Worm (Caenorhabditis elegans) whole organism, young adult: ENCODE data around the gene lev-8.

Experiments used
- B0035.1 ChIP-seq: sonication (generic microtip); optimal IDR thresholded peaks from 2 replicates; lab custom pipeline; 2016; ENCODE audit warnings: missing genetic modification characterization, mild to moderate bottlenecking, missing compliant biosample characterization, missing genotype, missing genetic modification reagents
- aptf-3 ChIP-seq: fragments of 200-800 bp; sonication (Bioruptor generic); IDR thresholded peaks from 2 replicates; pipeline ENCODE4 v1.3.6; 2022; ENCODE audit warnings: missing genetic modification characterization, missing compliant biosample characterization
- ceh-58 ChIP-seq: fragments of 200-800 bp; sonication (Bioruptor generic); IDR thresholded peaks from 2 replicates; pipeline ENCODE4 v1.3.6; 2022; ENCODE audit warnings: missing genetic modification characterization, missing compliant biosample characterization
- dpl-1 ChIP-seq: fragments of 150-350 bp; optimal IDR thresholded peaks from 2 replicates; lab custom pipeline; 2014; ENCODE audit warnings: missing biosample characterization, missing genetic modification reagents, missing genetic modification characterization
- let-526 ChIP-seq: fragments of 200-800 bp; sonication (Bioruptor generic); IDR thresholded peaks from 2 replicates; pipeline ENCODE4 v1.3.6; 2022; ENCODE audit warnings: missing genetic modification reagents, missing genetic modification characterization, missing compliant biosample characterization
- lir-1 ChIP-seq: fragments of 200-800 bp; sonication (Bioruptor generic); conservative IDR thresholded peaks from 2 replicates; pipeline ENCODE4 v1.3.6; 2022; ENCODE audit warnings: missing genetic modification reagents, missing genetic modification characterization, missing compliant biosample characterization
- sea-2 ChIP-seq: fragments of 200-800 bp; sonication (Bioruptor generic); IDR thresholded peaks from 2 replicates; pipeline ENCODE4 v1.3.6; 2022; ENCODE audit warnings: missing genetic modification characterization, missing compliant biosample characterization
- snpc-4 ChIP-seq, 5 experiments: fragments of 150-350 bp in 1 of 5; sonication (generic microtip) in 4 of 5; optimal IDR thresholded peaks; 2 replicates each; lab custom pipeline; 2014 to 2018; ENCODE audit warnings: missing genetic modification characterization in 5 of 5, missing biosample characterization in 3 of 5, antibody characterized with exemption in 2 of 5, mild to moderate bottlenecking in 2 of 5, missing compliant biosample characterization in 2 of 5, missing genotype in 2 of 5, moderate library complexity in 2 of 5, missing genetic modification reagents in 1 of 5
- unc-130 ChIP-seq: sonication (generic microtip); optimal IDR thresholded peaks from 2 replicates; lab custom pipeline; 2016; ENCODE audit warnings: missing genetic modification reagents, missing genetic modification characterization, missing compliant biosample characterization
- ztf-25 ChIP-seq: fragments of 200-800 bp; sonication (Bioruptor generic); IDR thresholded peaks from 2 replicates; pipeline ENCODE4 v1.3.6; 2022; ENCODE audit warnings: missing genetic modification reagents, missing genetic modification characterization, missing compliant biosample characterization
- ztf-6 ChIP-seq: fragments of 200-800 bp; sonication (Bioruptor generic); IDR thresholded peaks from 2 replicates; pipeline ENCODE4 v1.3.6; 2022; ENCODE audit warnings: missing genetic modification reagents, missing genetic modification characterization, missing compliant biosample characterization

ce11 chrX:11563663-11564062 lies 2.9 kb downstream of the lev-8 start, which contains the start of gene trpp-9:
- TF ChIP-seq sea-2 (GFP tag; lab: Robert Waterston, UW) (no peak), ztf-6 (GFP tag; lab: Robert Waterston, UW) (no peak), snpc-4 (GFP tag; optimal IDR thresholded peaks at IDR 0.05; lab: Kevin White, UChicago) (no peak), snpc-4 (tag; optimal IDR thresholded peaks at IDR 0.05; lab: Kevin White, UChicago) (no peak), ztf-25 (no peak), lir-1 (GFP tag; lab: Robert Waterston, UW) (no peak), aptf-3 (GFP tag; lab: Robert Waterston, UW) (no peak), dpl-1 (no peak), let-526 (no peak), ceh-58 (GFP tag; lab: Robert Waterston, UW) (no peak), unc-130 (no peak), B0035.1 (tag; lab: Kevin White, UChicago) (no peak)
